Fruit fly (Drosophila melanogaster): ENCODE measurements around the gene Cpr12A.

- no peak for TF ChIP-seq rn (GFP tag; IDR thresholded peaks at IDR 0.05)
- TF ChIP-seq gl (tag; optimal IDR thresholded peaks at IDR 0.05) = no peak
These were observed 26.8 kb downstream of the Cpr12A start for dm6 chrX:13570255-13570654.

Measured in whole organism, pupa.